Worm (Caenorhabditis elegans) whole organism, L4 larva: ENCODE data around the gene K08E7.4.

Source experiments
- egl-43 ChIP-seq: fragments of 200-800 bp; sonication (Bioruptor generic); IDR thresholded peaks from 2 replicates; pipeline ENCODE4 v1.3.6; 2022; ENCODE audit warnings: missing genetic modification reagents, missing genetic modification characterization, missing compliant biosample characterization
- nhr-41 ChIP-seq: fragments of 200-800 bp; sonication (Bioruptor generic); IDR thresholded peaks from 2 replicates; pipeline ENCODE4 v1.3.6; 2022; ENCODE audit warnings: missing genetic modification reagents, missing genetic modification characterization, missing compliant biosample characterization
- pqm-1 ChIP-seq: sonication (generic microtip); optimal IDR thresholded peaks from 2 replicates; lab custom pipeline; 2017; ENCODE audit warnings: missing biosample characterization, missing genetic modification characterization

DNA sequence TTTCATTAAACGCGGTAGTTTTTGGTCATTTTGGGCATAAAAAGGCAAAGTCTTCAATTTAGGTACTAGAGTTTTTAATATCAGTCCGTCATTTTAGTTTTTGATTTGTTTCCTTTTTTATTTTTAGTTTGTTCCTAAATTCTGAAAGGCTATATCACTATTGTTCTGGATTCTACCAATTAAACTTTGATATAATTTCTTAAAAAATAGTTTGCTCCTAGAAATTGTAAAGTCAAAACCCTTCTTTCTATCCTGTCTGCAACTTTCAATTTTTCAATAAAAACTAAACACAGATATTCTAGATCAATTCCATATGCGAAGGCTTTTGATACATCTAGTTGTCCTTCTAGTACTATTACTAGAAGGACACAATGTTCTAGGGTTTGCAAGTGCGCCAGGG, 2.1 kb upstream of the K08E7.4 start, which contains the start of gene K08E7.5:
- no peak for TF ChIP-seq pqm-1 (tag; lab: Kevin White, UChicago)
- no peak for TF ChIP-seq nhr-41 (GFP tag; lab: Robert Waterston, UW)
- TF ChIP-seq egl-43 (GFP tag; lab: Robert Waterston, UW): no peak
